Fruit fly (Drosophila melanogaster): ENCODE measurements around the gene CG7632.

DNA sequence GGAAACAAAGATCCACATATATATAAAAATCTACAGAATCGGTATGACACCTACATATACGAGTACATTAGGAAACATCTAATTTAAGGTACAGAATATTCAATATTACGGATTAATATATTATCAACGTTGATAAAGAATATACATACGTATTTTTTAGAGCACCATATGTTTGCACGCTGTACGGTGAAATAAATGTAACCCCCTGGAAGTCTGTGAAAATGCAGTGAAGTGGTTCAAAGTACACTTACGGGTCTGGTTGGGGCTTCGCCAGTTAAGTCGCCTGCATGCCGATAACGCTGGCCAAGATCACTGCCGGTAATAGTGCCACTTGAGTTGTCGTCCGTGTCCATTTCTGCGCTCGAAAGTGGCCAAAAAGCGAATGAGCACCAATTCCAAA is 838 bp upstream of the CG7632 start:
- TF ChIP-seq foxo (GFP tag; optimal IDR thresholded peaks at IDR 0.05) (no peak), sv (GFP tag; optimal IDR thresholded peaks at IDR 0.05) (no peak), ey (GFP tag; optimal IDR thresholded peaks at IDR 0.05) (no peak), Hr83 (GFP tag; optimal IDR thresholded peaks at IDR 0.05; ENCODE audit: poor library complexity, severe bottlenecking) (no peak), h (GFP tag; optimal IDR thresholded peaks at IDR 0.05) (no peak), psq (GFP tag; optimal IDR thresholded peaks at IDR 0.05) (no peak), lola (GFP tag; optimal IDR thresholded peaks at IDR 0.05) (no peak), brk (GFP tag; optimal IDR thresholded peaks at IDR 0.05) (no peak), Dif (GFP tag; optimal IDR thresholded peaks at IDR 0.05; ENCODE audit: partially characterized antibody) (peak; percentile 28)
